Worm (Caenorhabditis elegans) whole organism, late embryonic: ENCODE results near the gene C01G12.9.

Source experiments
- lin-11 ChIP-seq: fragments of 200-800 bp; sonication (Bioruptor generic); optimal IDR thresholded peaks from 2 replicates; lab custom pipeline; 2018; ENCODE audit warnings: mild to moderate bottlenecking, missing genetic modification characterization, missing compliant biosample characterization
- nfya-1 ChIP-seq: sonication (generic microtip); optimal IDR thresholded peaks from 2 replicates; lab custom pipeline; 2017; ENCODE audit warnings: missing genetic modification characterization, mild to moderate bottlenecking, missing compliant biosample characterization, antibody characterized with exemption, moderate library complexity
- pha-2 ChIP-seq: sonication (generic microtip); optimal IDR thresholded peaks from 2 replicates; lab custom pipeline; 2017; ENCODE audit warnings: mild to moderate bottlenecking, missing genetic modification characterization, missing compliant biosample characterization
- pqm-1 ChIP-seq: sonication (generic microtip); optimal IDR thresholded peaks from 2 replicates; lab custom pipeline; 2016; ENCODE audit warnings: missing genetic modification characterization, missing compliant biosample characterization
- rnt-1 ChIP-seq: sonication (generic microtip); optimal IDR thresholded peaks from 2 replicates; lab custom pipeline; 2016; ENCODE audit warnings: missing genetic modification characterization, missing compliant biosample characterization
- unc-55 ChIP-seq: sonication (generic microtip); optimal IDR thresholded peaks from 2 replicates; lab custom pipeline; 2017; ENCODE audit warnings: missing biosample characterization, missing genetic modification reagents, missing genetic modification characterization

DNA sequence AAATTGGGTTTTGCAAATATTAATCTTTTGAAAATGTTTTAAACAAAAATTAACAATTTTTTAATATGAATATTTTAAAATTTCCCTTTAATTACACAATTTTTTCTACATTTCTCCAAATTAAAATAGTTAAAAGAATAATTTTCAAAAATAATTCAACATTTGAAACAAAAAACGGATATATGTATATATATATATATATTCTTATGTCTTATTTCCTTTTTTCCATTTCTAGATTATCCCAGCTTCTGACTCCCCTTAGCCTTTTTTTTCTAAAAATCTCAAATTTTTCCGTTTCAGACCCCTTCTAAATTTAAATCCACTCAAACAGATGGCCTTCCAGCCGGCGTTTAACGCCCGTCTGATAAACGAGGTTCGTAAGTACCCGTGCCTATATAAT, 5.5 kb upstream of the C01G12.9 start, which contains the start of gene madf-5:
- TF ChIP-seq rnt-1 = no peak
- no peak for TF ChIP-seq pqm-1 (tag; lab: Kevin White, UChicago)
- no peak for TF ChIP-seq nfya-1
- no peak for TF ChIP-seq pha-2
- TF ChIP-seq unc-55 (GFP tag; lab: Kevin White, UChicago) = no peak
- TF ChIP-seq lin-11 = no peak
